Worm (Caenorhabditis elegans) whole organism, young adult: Measurements from ENCODE around the gene allo-1.
A peak's percentile ranks its signal among the peaks of the same experiment; 100 is the strongest.
"Not testable (repeated sequence)": the region's sequence is repeated elsewhere in the genome, so short reads cannot be mapped to it uniquely, and the experiment has no call there.

Experiments used
- B0019.2 ChIP-seq: fragments of 200-800 bp; sonication (Bioruptor generic); conservative IDR thresholded peaks from 2 replicates; pipeline ENCODE4 v1.3.6; 2022; ENCODE audit warnings: missing genetic modification reagents, missing genetic modification characterization, missing compliant biosample characterization
- F33H1.4 ChIP-seq: fragments of 200-800 bp; sonication (Bioruptor generic); IDR thresholded peaks from 2 replicates; pipeline ENCODE4 v1.3.6; 2022; ENCODE audit warnings: missing genetic modification reagents, missing genetic modification characterization, missing compliant biosample characterization
- F37B4.10 ChIP-seq: fragments of 200-800 bp; sonication (Bioruptor generic); IDR thresholded peaks from 2 replicates; pipeline ENCODE4 v1.3.6; 2022; ENCODE audit warnings: missing genetic modification characterization, missing compliant biosample characterization
- Y67H2A.10 ChIP-seq: fragments of 200-800 bp; sonication (Bioruptor generic); conservative IDR thresholded peaks from 2 replicates; pipeline ENCODE4 v1.3.6; 2022; ENCODE audit warnings: missing genetic modification reagents, missing genetic modification characterization, missing compliant biosample characterization
- atf-7 ChIP-seq: sonication (generic microtip); optimal IDR thresholded peaks from 2 replicates; lab custom pipeline; 2017; ENCODE audit warnings: mild to moderate bottlenecking, missing genetic modification characterization, missing compliant biosample characterization
- attf-3 ChIP-seq: fragments of 200-800 bp; sonication (Bioruptor generic); conservative IDR thresholded peaks from 2 replicates; pipeline ENCODE4 v1.3.6; 2022; ENCODE audit warnings: missing genetic modification reagents, missing genetic modification characterization, missing compliant biosample characterization
- ekl-4 ChIP-seq: fragments of 200-800 bp; sonication (Bioruptor generic); IDR thresholded peaks from 2 replicates; pipeline ENCODE4 v1.3.6; 2022; ENCODE audit warnings: missing genetic modification reagents, missing genetic modification characterization, missing compliant biosample characterization
- hmg-1.2 ChIP-seq: fragments of 200-800 bp; sonication (Bioruptor generic); IDR thresholded peaks from 2 replicates; pipeline ENCODE4 v1.3.6; 2022; ENCODE audit warnings: missing genetic modification reagents, missing genetic modification characterization, missing compliant biosample characterization
- lin-26 ChIP-seq: fragments of 200-800 bp; sonication (Bioruptor generic); IDR thresholded peaks from 2 replicates; pipeline ENCODE4 v1.3.6; 2022; ENCODE audit warnings: missing genetic modification reagents, missing genetic modification characterization, missing compliant biosample characterization
- mcd-1 ChIP-seq: fragments of 200-800 bp; sonication (Bioruptor generic); IDR thresholded peaks from 2 replicates; pipeline ENCODE4 v1.3.6; 2022; ENCODE audit warnings: missing genetic modification reagents, missing genetic modification characterization, missing compliant biosample characterization
- nhr-80 ChIP-seq: sonication (generic microtip); optimal IDR thresholded peaks from 2 replicates; lab custom pipeline; 2016; ENCODE audit warnings: missing genetic modification characterization, missing compliant biosample characterization
- rcor-1 ChIP-seq: fragments of 200-800 bp; sonication (Bioruptor generic); IDR thresholded peaks from 2 replicates; pipeline ENCODE4 v1.3.6; 2022; ENCODE audit warnings: missing genetic modification reagents, missing genetic modification characterization, missing compliant biosample characterization
- rpc-1 ChIP-seq, 2 experiments: fragments of 150-350 bp in 1 of 2; sonication (generic microtip) in 1 of 2; optimal IDR thresholded peaks; 2 replicates each; lab custom pipeline; 2014 to 2018; ENCODE audit warnings: missing biosample characterization in 1 of 2, missing genetic modification characterization in 1 of 2, missing genetic modification reagents in 1 of 2, missing genotype in 1 of 2
- tbx-9 ChIP-seq: sonication (generic microtip); optimal IDR thresholded peaks from 2 replicates; lab custom pipeline; 2016; ENCODE audit warnings: borderline replicate concordance, missing genetic modification characterization, inconsistent platforms, missing compliant biosample characterization

The allo-1 gene

ce11 chrIV:10658366-10658765, 38.5 kb downstream of the allo-1 start (continued):
- TF ChIP-seq hmg-1.2: peak; percentile 52
- peak; percentile 64; the same call in 1 of the 2 replicates for TF ChIP-seq mcd-1 (GFP tag; lab: Robert Waterston, UW)
- TF ChIP-seq rpc-1 (optimal IDR thresholded peaks at IDR 0.05; lab: Kevin White, UChicago): not testable (repeated sequence)
- TF ChIP-seq rpc-1 (tag; optimal IDR thresholded peaks at IDR 0.05; lab: Kevin White, UChicago): peak; percentile 36
- peak; percentile 37; the same call in 1 of the 2 replicates for TF ChIP-seq attf-3 (GFP tag; lab: Robert Waterston, UW)
- TF ChIP-seq B0019.2: 0 out of 2 replicates have a peak, but pooled peaks have one; percentile 30
- TF ChIP-seq ekl-4 (GFP tag; lab: Robert Waterston, UW): peak; percentile 70
- TF ChIP-seq F37B4.10 (GFP tag; lab: Robert Waterston, UW): 0 out of 2 replicates have a peak, but pooled peaks have one; percentile 28

ce11 chrIV:10656770-10657323, 40.0 kb downstream of the allo-1 start, which contains the start of gene K08C7.1:
K08C7.1 (plus strand) TSS chrIV:10656812.
- TF ChIP-seq tbx-9 (tag; lab: Kevin White, UChicago) (no peak), Y67H2A.10 (no peak), atf-7 (tag; lab: Kevin White, UChicago) (peak; percentile 25), nhr-80 (tag; lab: Kevin White, UChicago) (peak; percentile 78), F33H1.4 (no peak)

- TF ChIP-seq rcor-1 (GFP tag; lab: Robert Waterston, UW); lin-26; tbx-9 (tag; lab: Kevin White, UChicago): not testable (repeated sequence)
Observed at ce11 chrIV:10654047-10654446, 42.8 kb downstream of the allo-1 start, which contains the start of gene glb-19. glb-19 (minus strand) TSS chrIV:10654147.
